Fruit fly (Drosophila melanogaster) whole organism, wandering third instar larva: ENCODE measurements around the gene rost.

ENCODE experiments used
- Abd-B ChIP-seq: fragments of >200 bp; optimal IDR thresholded peaks from 2 replicates; lab custom pipeline; 2017; ENCODE audit warnings: missing biosample characterization, missing genetic modification characterization
- CG32264 ChIP-seq: fragments of 200-800 bp; sonication (Bioruptor generic); optimal IDR thresholded peaks from 2 replicates; lab custom pipeline; 2016; ENCODE audit warnings: missing biosample characterization, missing genetic modification characterization
- CG9705 ChIP-seq: fragments of 200-800 bp; sonication (Bioruptor generic); optimal IDR thresholded peaks from 2 replicates; lab custom pipeline; 2018; ENCODE audit warnings: missing biosample characterization, mild to moderate bottlenecking, missing genetic modification characterization
- CrebA ChIP-seq: fragments of 200-800 bp; sonication (Bioruptor generic); optimal IDR thresholded peaks from 2 replicates; lab custom pipeline; 2016; ENCODE audit warnings: missing biosample characterization, mild to moderate bottlenecking, missing genetic modification characterization, borderline replicate concordance
- Dfd ChIP-seq: fragments of >200 bp; optimal IDR thresholded peaks from 2 replicates; lab custom pipeline; 2017; ENCODE audit warnings: missing biosample characterization, missing genetic modification characterization
- Dif ChIP-seq: fragments of 200-275, 200-300 bp; sonication (Bioruptor generic); optimal IDR thresholded peaks from 2 replicates; lab custom pipeline; 2018; ENCODE audit warnings: missing biosample characterization, missing genetic modification characterization; ENCODE audit not compliant: partially characterized antibody
- GATAd ChIP-seq: sonication (Bioruptor generic); optimal IDR thresholded peaks from 2 replicates; lab custom pipeline; 2016; ENCODE audit warnings: missing biosample characterization, missing genetic modification characterization
- HLH106 ChIP-seq: fragments of 200-800 bp; optimal IDR thresholded peaks from 3 replicates; lab custom pipeline; 2019; ENCODE audit warnings: missing biosample characterization, mild to moderate bottlenecking, missing genetic modification characterization, moderate library complexity
- Hnf4 ChIP-seq: fragments of 200-800 bp; sonication (Bioruptor generic); optimal IDR thresholded peaks from 2 replicates; lab custom pipeline; 2016; ENCODE audit warnings: missing biosample characterization, mild to moderate bottlenecking, missing genetic modification characterization
- Hr78 ChIP-seq: fragments of >200 bp; optimal IDR thresholded peaks from 2 replicates; lab custom pipeline; 2017; ENCODE audit warnings: missing biosample characterization, missing genetic modification characterization
- Hr83 ChIP-seq: fragments of 200-300 bp; sonication (Bioruptor generic); optimal IDR thresholded peaks from 2 replicates; lab custom pipeline; 2016; ENCODE audit warnings: missing biosample characterization, mild to moderate bottlenecking, missing genetic modification characterization, moderate library complexity; ENCODE audit not compliant: poor library complexity, severe bottlenecking
- Mio ChIP-seq: sonication (Bioruptor generic); optimal IDR thresholded peaks from 2 replicates; lab custom pipeline; 2016; ENCODE audit warnings: missing biosample characterization, missing genetic modification characterization
- Myc ChIP-seq: fragments of >200 bp; optimal IDR thresholded peaks from 2 replicates; lab custom pipeline; 2017
- N ChIP-seq: fragments of >200 bp; optimal IDR thresholded peaks from 2 replicates; lab custom pipeline; 2018; ENCODE audit warnings: missing biosample characterization, missing external identifiers, missing genetic modification characterization
- OdsH ChIP-seq: fragments of 200-800 bp; sonication (Bioruptor generic); optimal IDR thresholded peaks from 2 replicates; lab custom pipeline; 2016; ENCODE audit warnings: missing biosample characterization, mild to moderate bottlenecking, missing genetic modification characterization
- Rel ChIP-seq, 2 experiments: fragments of 200-800 bp; sonication (Bioruptor generic) in 1 of 2; optimal IDR thresholded peaks; 2 replicates in 1 of 2; 3 replicates in 1 of 2; lab custom pipeline; 2016 to 2019; ENCODE audit warnings: mild to moderate bottlenecking in 2 of 2, missing biosample characterization in 2 of 2, missing genetic modification characterization in 2 of 2, moderate library complexity in 1 of 2
- Sp1 ChIP-seq: fragments of 200-800 bp; sonication (Bioruptor generic); optimal IDR thresholded peaks from 3 replicates; lab custom pipeline; 2019; ENCODE audit warnings: missing biosample characterization, mild to moderate bottlenecking, missing genetic modification characterization, moderate library complexity
- Vsx2 ChIP-seq: fragments of 200-300, 225-300 bp; sonication (Bioruptor generic); optimal IDR thresholded peaks from 2 replicates; lab custom pipeline; 2018; ENCODE audit warnings: missing biosample characterization, missing genetic modification characterization; ENCODE audit not compliant: partially characterized antibody
- br ChIP-seq: fragments of 200-800 bp; sonication (Bioruptor generic); optimal IDR thresholded peaks from 2 replicates; lab custom pipeline; 2016; ENCODE audit warnings: missing biosample characterization, missing genetic modification characterization
- brk ChIP-seq: fragments of 200-800 bp; sonication (Bioruptor generic); optimal IDR thresholded peaks from 2 replicates; lab custom pipeline; 2016; ENCODE audit warnings: missing biosample characterization, mild to moderate bottlenecking, missing genetic modification characterization
- dl ChIP-seq, 2 experiments: fragments of 175-275, 200-275 bp in 1 of 2; fragments of 200-275 bp in 1 of 2; sonication (Bioruptor generic); optimal IDR thresholded peaks; lab custom pipeline; 2018; ENCODE audit warnings: mild to moderate bottlenecking in 2 of 2, missing biosample characterization in 2 of 2, missing genetic modification characterization in 2 of 2, moderate library complexity in 2 of 2; ENCODE audit not compliant: partially characterized antibody in 2 of 2, insufficient read depth in 1 of 2
- dmrt93B ChIP-seq: fragments of 200-800 bp; sonication (Bioruptor generic); optimal IDR thresholded peaks from 2 replicates; lab custom pipeline; 2018; ENCODE audit warnings: missing biosample characterization, mild to moderate bottlenecking, missing genetic modification characterization
- dsf ChIP-seq: sonication (Bioruptor generic); optimal IDR thresholded peaks from 2 replicates; lab custom pipeline; 2016; ENCODE audit warnings: missing biosample characterization, missing genetic modification characterization, borderline replicate concordance
- ey ChIP-seq: fragments of 200-800 bp; sonication (Bioruptor generic); optimal IDR thresholded peaks from 2 replicates; lab custom pipeline; 2016; ENCODE audit warnings: missing biosample characterization, missing genetic modification characterization
- foxo ChIP-seq, 2 experiments: fragments of 200-800 bp; sonication (Bioruptor generic); optimal IDR thresholded peaks; 2 replicates in 1 of 2; 3 replicates in 1 of 2; lab custom pipeline; 2016 to 2017; ENCODE audit warnings: missing biosample characterization in 2 of 2, missing genetic modification characterization in 2 of 2
- fru ChIP-seq: fragments of 200-800 bp; sonication (Bioruptor generic); optimal IDR thresholded peaks from 3 replicates; lab custom pipeline; 2016; ENCODE audit warnings: missing biosample characterization, mild to moderate bottlenecking, missing genetic modification characterization
- h ChIP-seq: fragments of 200-800 bp; sonication (Bioruptor generic); optimal IDR thresholded peaks from 3 replicates; lab custom pipeline; 2016; ENCODE audit warnings: missing biosample characterization, mild to moderate bottlenecking, missing genetic modification characterization
- jim ChIP-seq: fragments of 175-275, 200-325 bp; sonication (Bioruptor generic); optimal IDR thresholded peaks from 2 replicates; lab custom pipeline; 2016; ENCODE audit warnings: missing biosample characterization, mild to moderate bottlenecking, missing genetic modification characterization
- pan ChIP-seq: fragments of >200 bp; optimal IDR thresholded peaks from 2 replicates; lab custom pipeline; 2017
- psq ChIP-seq: fragments of 200-800 bp; sonication (Bioruptor generic); optimal IDR thresholded peaks from 3 replicates; lab custom pipeline; 2017; ENCODE audit warnings: missing biosample characterization, mild to moderate bottlenecking, missing genetic modification characterization, moderate library complexity
- rgr ChIP-seq: fragments of 200-800 bp; sonication (Bioruptor generic); optimal IDR thresholded peaks from 3 replicates; lab custom pipeline; 2016; ENCODE audit warnings: missing biosample characterization, mild to moderate bottlenecking, missing genetic modification characterization
- sage ChIP-seq: fragments of 200-800 bp; sonication (Bioruptor generic); optimal IDR thresholded peaks from 2 replicates; lab custom pipeline; 2016; ENCODE audit warnings: missing biosample characterization, mild to moderate bottlenecking, missing genetic modification characterization
- sv ChIP-seq: fragments of 200-800 bp; sonication (Bioruptor generic); optimal IDR thresholded peaks from 3 replicates; lab custom pipeline; 2016; ENCODE audit warnings: missing biosample characterization, missing genetic modification characterization
- tai ChIP-seq: sonication (Bioruptor generic); optimal IDR thresholded peaks from 2 replicates; lab custom pipeline; 2016; ENCODE audit warnings: missing biosample characterization, missing genetic modification characterization
- usp ChIP-seq: fragments of >200 bp; optimal IDR thresholded peaks from 2 replicates; lab custom pipeline; 2017; ENCODE audit warnings: missing biosample characterization, missing genetic modification characterization

The rost gene

dm6 chr2L:9011543-9012238 is 22.4 kb upstream of the rost start, which contains the start of gene CG13102:
Gene CG13102 (plus strand): TSS chr2L:9012188.
- TF ChIP-seq Rel (GFP tag; optimal IDR thresholded peaks at IDR 0.05; lab: Kevin White, UChicago) (no peak), Rel (tag; optimal IDR thresholded peaks at IDR 0.05; lab: Kevin White, UChicago) (peak; percentile 96), Hr83 (GFP tag; lab: Kevin White, UChicago) (no peak), pan (no peak), rgr (GFP tag; lab: Kevin White, UChicago) (peak; percentile 7), h (GFP tag; lab: Kevin White, UChicago) (no peak), Dfd (GFP tag; lab: Kevin White, UChicago) (no peak), usp (no peak), brk (GFP tag; lab: Kevin White, UChicago) (no peak), dl (GFP tag; optimal IDR thresholded peaks at IDR 0.05; lab: Kevin White, UChicago; ENCODE audit: insufficient read depth in 1 of 2, partially characterized antibody in 2 of 2) (no peak), tai (no peak), Abd-B (no peak), HLH106 (tag; lab: Kevin White, UChicago) (no peak), sv (GFP tag; lab: Kevin White, UChicago) (no peak), CG32264 (GFP tag; lab: Kevin White, UChicago) (no peak), ey (GFP tag; lab: Kevin White, UChicago) (no peak), fru (GFP tag; lab: Kevin White, UChicago) (peak; percentile 0), GATAd (GFP tag; lab: Kevin White, UChicago) (no peak), br (GFP tag; lab: Kevin White, UChicago) (no peak), CrebA (GFP tag; lab: Kevin White, UChicago) (peak; percentile 20), OdsH (GFP tag; lab: Kevin White, UChicago) (no peak), Sp1 (GFP tag; lab: Kevin White, UChicago) (no peak), CG9705 (GFP tag; lab: Kevin White, UChicago) (no peak), dsf (GFP tag; lab: Kevin White, UChicago) (no peak), foxo (GFP tag; optimal IDR thresholded peaks at IDR 0.05; lab: Kevin White, UChicago) (no peak), sage (GFP tag; lab: Kevin White, UChicago) (no peak), Dif (GFP tag; lab: Kevin White, UChicago) (no peak), Hr78 (no peak), Mio (no peak)

dm6 chr2L:9010267-9010666 is 20.9 kb upstream of the rost start, which contains the start of gene CG9568:
Gene CG9568 (plus strand): TSS chr2L:9010583.
- no peak for TF ChIP-seq brk (GFP tag; lab: Kevin White, UChicago)
- TF ChIP-seq Rel (GFP tag; optimal IDR thresholded peaks at IDR 0.05; lab: Kevin White, UChicago), result no peak
- peak; percentile 98 for TF ChIP-seq Rel (tag; optimal IDR thresholded peaks at IDR 0.05; lab: Kevin White, UChicago)
- peak; percentile 40 for TF ChIP-seq Sp1 (GFP tag; lab: Kevin White, UChicago)
- TF ChIP-seq rgr (GFP tag; lab: Kevin White, UChicago), result peak; percentile 10
- TF ChIP-seq CrebA (GFP tag; lab: Kevin White, UChicago), result peak; percentile 78
- no peak for TF ChIP-seq CG9705 (GFP tag; lab: Kevin White, UChicago)

- TF ChIP-seq dl (GFP tag; optimal IDR thresholded peaks at IDR 0.05; lab: Kevin White, UChicago; ENCODE audit: insufficient read depth in 1 of 2, partially characterized antibody in 2 of 2) (no peak), psq (GFP tag; lab: Kevin White, UChicago) (no peak), CrebA (GFP tag; lab: Kevin White, UChicago) (no peak), Abd-B (no peak), Hnf4 (no peak), ey (GFP tag; lab: Kevin White, UChicago) (no peak), N (GFP tag; lab: Kevin White, UChicago) (no peak), tai (no peak), dmrt93B (GFP tag; lab: Kevin White, UChicago) (no peak), foxo (GFP tag; optimal IDR thresholded peaks at IDR 0.05; lab: Kevin White, UChicago) (no peak), jim (GFP tag; lab: Kevin White, UChicago) (no peak), Vsx2 (GFP tag; lab: Kevin White, UChicago) (no peak), brk (GFP tag; lab: Kevin White, UChicago) (no peak), h (GFP tag; lab: Kevin White, UChicago) (no peak), GATAd (GFP tag; lab: Kevin White, UChicago) (no peak), Myc (lab: Kevin White, UChicago) (no peak), Rel (GFP tag; optimal IDR thresholded peaks at IDR 0.05; lab: Kevin White, UChicago) (no peak), Rel (tag; optimal IDR thresholded peaks at IDR 0.05; lab: Kevin White, UChicago) (no peak), dsf (GFP tag; lab: Kevin White, UChicago) (no peak), OdsH (GFP tag; lab: Kevin White, UChicago) (no peak), Hr78 (no peak)
- TF ChIP-seq, all 38 proteins: peak for 0
Measured at dm6 chr2L:8998237-8998636, 8.9 kb upstream of the rost start, which contains the start of gene Try29F. Gene Try29F (plus strand): TSS chr2L:8998537.
